Worm (Caenorhabditis elegans) whole organism, mixed stage, embryonic: Measurements from ENCODE around the gene pll-1.

ENCODE experiments used
- blmp-1 ChIP-seq: fragments of 150-350 bp; optimal IDR thresholded peaks from 2 replicates; lab custom pipeline; 2014; ENCODE audit warnings: missing biosample characterization, missing genetic modification characterization
- flh-1 ChIP-seq: fragments of 200-800 bp; sonication (Bioruptor generic); optimal IDR thresholded peaks from 2 replicates; lab custom pipeline; 2018; ENCODE audit warnings: mild to moderate bottlenecking, missing genetic modification characterization, moderate library complexity, missing compliant biosample characterization
- hlh-1 ChIP-seq: fragments of 150-350 bp; optimal IDR thresholded peaks from 2 replicates; lab custom pipeline; 2014; ENCODE audit warnings: missing biosample characterization, missing genetic modification reagents, missing genetic modification characterization
- lsy-2 ChIP-seq: fragments of 150-350 bp; optimal IDR thresholded peaks from 2 replicates; lab custom pipeline; 2014; ENCODE audit warnings: missing biosample characterization, missing genetic modification characterization
- nhr-28 ChIP-seq: fragments of 150-350 bp; optimal IDR thresholded peaks from 2 replicates; lab custom pipeline; 2014; ENCODE audit warnings: missing biosample characterization, missing genetic modification characterization
- pha-4 ChIP-seq: fragments of 150-350 bp; optimal IDR thresholded peaks from 2 replicates; lab custom pipeline; 2018; ENCODE audit warnings: missing biosample characterization, missing genetic modification reagents, missing genetic modification characterization
- snpc-4 ChIP-seq: fragments of 150-350 bp; optimal IDR thresholded peaks from 2 replicates; lab custom pipeline; 2014; ENCODE audit warnings: missing biosample characterization, missing genetic modification characterization
- sptf-1 ChIP-seq: sonication (generic microtip); optimal IDR thresholded peaks from 2 replicates; lab custom pipeline; 2017; ENCODE audit warnings: mild to moderate bottlenecking, missing genetic modification characterization, moderate library complexity, missing compliant biosample characterization
- ztf-11 ChIP-seq: fragments of 150-350 bp; optimal IDR thresholded peaks from 2 replicates; lab custom pipeline; 2014; ENCODE audit warnings: missing biosample characterization, missing genetic modification characterization

ce11 chrIII:348465-348864, 17.3 kb upstream of the pll-1 start:
- TF ChIP-seq blmp-1 (tag; lab: Kevin White, UChicago) (no peak), nhr-28 (no peak), hlh-1 (tag; lab: Kevin White, UChicago) (no peak), ztf-11 (tag; lab: Kevin White, UChicago) (no peak), lsy-2 (tag; lab: Kevin White, UChicago) (no peak), pha-4 (no peak), snpc-4 (tag; lab: Kevin White, UChicago) (no peak), sptf-1 (tag; lab: Kevin White, UChicago) (no peak), flh-1 (no peak)
